Fruit fly (Drosophila melanogaster) whole organism, embryonic: ENCODE results near the gene Nrd1.
A peak's percentile ranks its signal among the peaks of the same experiment; 100 is the strongest.

Source experiments
- Awh ChIP-seq: fragments of 200-800 bp; sonication (Bioruptor generic); IDR thresholded peaks from 2 replicates; pipeline ENCODE4, ENCODE4 v1.3.6; 2022; ENCODE audit warnings: missing biosample characterization, missing genetic modification characterization
- CG11247 ChIP-seq: fragments of 200-800 bp; sonication (Bioruptor generic); IDR thresholded peaks from 2 replicates; pipeline ENCODE4 v1.3.6; 2022; ENCODE audit warnings: missing biosample characterization, missing genetic modification characterization
- CG12071 ChIP-seq: fragments of 200-800 bp; sonication (Bioruptor generic); optimal IDR thresholded peaks from 3 replicates; lab custom pipeline; 2018; ENCODE audit warnings: missing biosample characterization, mild to moderate bottlenecking, missing genetic modification characterization
- CG12769 ChIP-seq: fragments of 200-800 bp; sonication (Bioruptor generic); optimal IDR thresholded peaks from 2 replicates; lab custom pipeline; 2019; ENCODE audit warnings: missing biosample characterization, mild to moderate bottlenecking, missing genetic modification characterization, moderate library complexity
- CG14441 ChIP-seq: fragments of 200-800 bp; sonication (Bioruptor generic); IDR thresholded peaks from 2 replicates; pipeline ENCODE4 v1.3.6; 2022; ENCODE audit warnings: missing biosample characterization, missing genetic modification characterization
- CG15011 ChIP-seq: fragments of 200-800 bp; sonication (Bioruptor generic); optimal IDR thresholded peaks from 3 replicates; lab custom pipeline; 2018; ENCODE audit warnings: missing biosample characterization, mild to moderate bottlenecking, missing genetic modification characterization
- CG15073 ChIP-seq: fragments of 200-800 bp; sonication (Bioruptor generic); optimal IDR thresholded peaks from 2 replicates; lab custom pipeline; 2016; ENCODE audit warnings: missing biosample characterization, missing genetic modification characterization
- CG1602 ChIP-seq: fragments of 200-800 bp; sonication (Bioruptor generic); optimal IDR thresholded peaks from 3 replicates; lab custom pipeline; 2016; ENCODE audit warnings: missing biosample characterization, missing genetic modification characterization
- CG16815 ChIP-seq: fragments of 200-800 bp; sonication (Bioruptor generic); optimal IDR thresholded peaks from 3 replicates; lab custom pipeline; 2017; ENCODE audit warnings: missing biosample characterization, mild to moderate bottlenecking, missing genetic modification characterization
- CG17361 ChIP-seq: fragments of 200-800 bp; sonication (Bioruptor generic); IDR thresholded peaks from 3 replicates; pipeline ENCODE4 v1.3.6; 2022; ENCODE audit warnings: missing biosample characterization, missing genetic modification characterization
- CG17829 ChIP-seq: fragments of 200-800 bp; optimal IDR thresholded peaks from 2 replicates; lab custom pipeline; 2019; ENCODE audit warnings: missing biosample characterization, mild to moderate bottlenecking, missing genetic modification characterization, moderate library complexity
- CG18476 ChIP-seq: fragments of 200-800 bp; sonication (Bioruptor generic); optimal IDR thresholded peaks from 2 replicates; lab custom pipeline; 2016; ENCODE audit warnings: missing biosample characterization, mild to moderate bottlenecking, missing genetic modification characterization
- CG32532 ChIP-seq: fragments of 200-800 bp; sonication (Bioruptor generic); IDR thresholded peaks from 2 replicates; pipeline ENCODE4 v1.3.6; 2022; ENCODE audit warnings: missing biosample characterization, missing genetic modification characterization
- CG7963 ChIP-seq: fragments of 200-800 bp; sonication (Bioruptor generic); IDR thresholded peaks from 3 replicates; pipeline ENCODE4 v1.3.6; 2022; ENCODE audit warnings: missing biosample characterization, missing genetic modification characterization; ENCODE audit not compliant: partially characterized antibody
- Deaf1 ChIP-seq: fragments of 200-800 bp; optimal IDR thresholded peaks from 3 replicates; lab custom pipeline; 2019; ENCODE audit warnings: missing biosample characterization, mild to moderate bottlenecking, missing genetic modification characterization, moderate library complexity
- Dip2 ChIP-seq: fragments of 200-800 bp; sonication (Bioruptor generic); IDR thresholded peaks from 2 replicates; pipeline ENCODE4 v1.3.6; 2022; ENCODE audit warnings: missing biosample characterization, missing genetic modification characterization
- HmgD ChIP-seq: fragments of 200-800 bp; sonication (Bioruptor generic); optimal IDR thresholded peaks from 3 replicates; lab custom pipeline; 2016; ENCODE audit warnings: missing biosample characterization, missing genetic modification characterization
- MBD-R2 ChIP-seq: fragments of 200-800 bp; sonication (Bioruptor generic); IDR thresholded peaks from 2 replicates; pipeline ENCODE4 v1.3.6; 2022; ENCODE audit warnings: missing biosample characterization, missing genetic modification characterization
- Med ChIP-seq: fragments of 200-800 bp; sonication (Bioruptor generic); peaks from one replicate; lab custom pipeline; 2016; ENCODE audit warnings: missing biosample characterization, missing genetic modification characterization, mild to moderate bottlenecking, inconsistent platforms, moderate library complexity
- PHDP ChIP-seq: fragments of 200-800 bp; sonication (Bioruptor generic); optimal IDR thresholded peaks from 3 replicates; lab custom pipeline; 2018; ENCODE audit warnings: missing biosample characterization, mild to moderate bottlenecking, missing genetic modification characterization, moderate library complexity
- abd-A ChIP-seq: fragments of 200-800 bp; sonication (Bioruptor generic); optimal IDR thresholded peaks from 3 replicates; lab custom pipeline; 2019; ENCODE audit warnings: missing biosample characterization, mild to moderate bottlenecking, missing genetic modification characterization, moderate library complexity
- al ChIP-seq: fragments of 200-800 bp; sonication (Bioruptor generic); IDR thresholded peaks from 2 replicates; pipeline ENCODE4 v1.3.6; 2022; ENCODE audit warnings: missing biosample characterization, missing genetic modification characterization
- caup ChIP-seq: fragments of 200-800 bp; sonication (Bioruptor generic); optimal IDR thresholded peaks from 3 replicates; lab custom pipeline; 2017; ENCODE audit warnings: missing biosample characterization, mild to moderate bottlenecking, missing genetic modification characterization, moderate library complexity; ENCODE audit not compliant: severe bottlenecking
- ci ChIP-seq: fragments of 200-800 bp; sonication (Bioruptor generic); IDR thresholded peaks from 3 replicates; pipeline ENCODE4 v1.3.6; 2022; ENCODE audit warnings: missing biosample characterization, missing genetic modification characterization
- crol ChIP-seq: fragments of 200-800 bp; sonication (Bioruptor generic); IDR thresholded peaks from 2 replicates; pipeline ENCODE4 v1.3.6; 2022; ENCODE audit warnings: missing biosample characterization, missing genetic modification characterization
- fd96Cb ChIP-seq: fragments of 200-800 bp; sonication (Bioruptor generic); optimal IDR thresholded peaks from 2 replicates; lab custom pipeline; 2018; ENCODE audit warnings: missing biosample characterization, mild to moderate bottlenecking, missing genetic modification characterization, moderate library complexity
- hb ChIP-seq: fragments of 200-800 bp; sonication (Bioruptor generic); IDR thresholded peaks from 3 replicates; pipeline ENCODE4 v1.3.6; 2022; ENCODE audit warnings: missing biosample characterization, missing genetic modification characterization; ENCODE audit not compliant: partially characterized antibody
- hkb ChIP-seq, 2 experiments: fragments of 200-800 bp in 1 of 2; fragments of >200 bp in 1 of 2; sonication (Bioruptor generic) in 1 of 2; IDR thresholded peaks in 1 of 2; optimal IDR thresholded peaks in 1 of 2; 2 replicates each; pipeline versions ENCODE4 v1.3.6 to Lab custom; 2017 to 2022; ENCODE audit warnings: missing biosample characterization in 1 of 2, missing genetic modification characterization in 1 of 2
- ken ChIP-seq: fragments of 200-800 bp; sonication (Bioruptor generic); IDR thresholded peaks from 3 replicates; pipeline ENCODE4 v1.3.6; 2022; ENCODE audit warnings: missing biosample characterization, missing genetic modification characterization
- pan ChIP-seq, 4 experiments: fragments of >200 bp in 3 of 4; fragments of 200-800 bp in 1 of 4; sonication (Bioruptor generic) in 1 of 4; optimal IDR thresholded peaks in 3 of 4; IDR thresholded peaks in 1 of 4; 2 replicates each; pipeline versions ENCODE4 v1.3.6 to Lab custom; 2017 to 2022; ENCODE audit warnings: missing biosample characterization in 2 of 4, missing genetic modification characterization in 2 of 4, mixed read lengths in 1 of 4
- prd ChIP-seq, 3 experiments: fragments of >200 bp in 2 of 3; fragments of 200-800 bp in 1 of 3; sonication (Bioruptor generic) in 1 of 3; optimal IDR thresholded peaks in 2 of 3; IDR thresholded peaks in 1 of 3; 2 replicates in 2 of 3; 3 replicates in 1 of 3; pipeline versions ENCODE4 v1.3.6 to Lab custom; 2017 to 2022; ENCODE audit warnings: missing biosample characterization in 1 of 3, missing genetic modification characterization in 1 of 3
- psq ChIP-seq: fragments of 200-800 bp; sonication (Bioruptor generic); optimal IDR thresholded peaks from 2 replicates; lab custom pipeline; 2017; ENCODE audit warnings: missing biosample characterization, missing genetic modification characterization
- row ChIP-seq: fragments of 200-800 bp; sonication (Bioruptor generic); IDR thresholded peaks from 3 replicates; pipeline ENCODE4 v1.3.6; 2022; ENCODE audit warnings: missing biosample characterization, missing genetic modification characterization
- run ChIP-seq: fragments of 200-800 bp; sonication (Bioruptor generic); optimal IDR thresholded peaks from 3 replicates; lab custom pipeline; 2018; ENCODE audit warnings: missing biosample characterization, mild to moderate bottlenecking, missing genetic modification characterization
- salm ChIP-seq: fragments of 200-800 bp; sonication (Bioruptor generic); optimal IDR thresholded peaks from 2 replicates; lab custom pipeline; 2018; ENCODE audit warnings: missing biosample characterization, mild to moderate bottlenecking, missing genetic modification characterization
- sc ChIP-seq, 3 experiments: fragments of >200 bp in 2 of 3; fragments of 200-800 bp in 1 of 3; sonication (Bioruptor generic) in 1 of 3; optimal IDR thresholded peaks; 2 replicates in 2 of 3; 3 replicates in 1 of 3; lab custom pipeline; 2017; ENCODE audit warnings: mild to moderate bottlenecking in 1 of 3, missing biosample characterization in 1 of 3, missing genetic modification characterization in 1 of 3, missing genetic modification reagents in 1 of 3
- sisA ChIP-seq: fragments of 200-800 bp; sonication (Bioruptor generic); IDR thresholded peaks from 2 replicates; pipeline ENCODE4 v1.3.6; 2022; ENCODE audit warnings: missing biosample characterization, missing genetic modification characterization
- sqz ChIP-seq: fragments of 200-800 bp; sonication (Bioruptor generic); optimal IDR thresholded peaks from 3 replicates; lab custom pipeline; 2018; ENCODE audit warnings: missing biosample characterization, mild to moderate bottlenecking, missing genetic modification characterization
- tap ChIP-seq: fragments of 200-800 bp; optimal IDR thresholded peaks from 3 replicates; lab custom pipeline; 2019; ENCODE audit warnings: missing biosample characterization, mild to moderate bottlenecking, missing genetic modification characterization, moderate library complexity
- tll ChIP-seq, 2 experiments: fragments of 200-800 bp in 1 of 2; fragments of >200 bp in 1 of 2; sonication (Bioruptor generic) in 1 of 2; optimal IDR thresholded peaks; 2 replicates each; lab custom pipeline; 2017 to 2019; ENCODE audit warnings: missing biosample characterization in 2 of 2, missing genetic modification characterization in 2 of 2, mild to moderate bottlenecking in 1 of 2, moderate library complexity in 1 of 2
- unc-4 ChIP-seq: fragments of 200-800 bp; sonication (Bioruptor generic); IDR thresholded peaks from 2 replicates; pipeline ENCODE4 v1.3.6; 2022; ENCODE audit warnings: missing biosample characterization, missing genetic modification characterization; ENCODE audit not compliant: partially characterized antibody
- vvl ChIP-seq: fragments of 200-800 bp; sonication (Bioruptor generic); IDR thresholded peaks from 2 replicates; pipeline ENCODE4 v1.3.6; 2022; ENCODE audit warnings: missing biosample characterization, missing genetic modification characterization
- wek ChIP-seq: fragments of 200-800 bp; sonication (Bioruptor generic); optimal IDR thresholded peaks from 3 replicates; lab custom pipeline; 2018; ENCODE audit warnings: missing biosample characterization, mild to moderate bottlenecking, missing genetic modification characterization, moderate library complexity

Gene Nrd1

dm6 chrX:11852310-11852709 is 16.4 kb downstream of the Nrd1 start, which contains the start of gene p24-1 (continued):
- peak; percentile 90 for TF ChIP-seq unc-4
- no peak for TF ChIP-seq sc (optimal IDR thresholded peaks at IDR 0.05; lab: Kevin White, UChicago)
- no peak for TF ChIP-seq sc (GFP tag; optimal IDR thresholded peaks at IDR 0.05; lab: Kevin White, UChicago)
- peak; percentile 81 for TF ChIP-seq MBD-R2 (GFP tag; lab: Robert Waterston, UW)

DNA sequence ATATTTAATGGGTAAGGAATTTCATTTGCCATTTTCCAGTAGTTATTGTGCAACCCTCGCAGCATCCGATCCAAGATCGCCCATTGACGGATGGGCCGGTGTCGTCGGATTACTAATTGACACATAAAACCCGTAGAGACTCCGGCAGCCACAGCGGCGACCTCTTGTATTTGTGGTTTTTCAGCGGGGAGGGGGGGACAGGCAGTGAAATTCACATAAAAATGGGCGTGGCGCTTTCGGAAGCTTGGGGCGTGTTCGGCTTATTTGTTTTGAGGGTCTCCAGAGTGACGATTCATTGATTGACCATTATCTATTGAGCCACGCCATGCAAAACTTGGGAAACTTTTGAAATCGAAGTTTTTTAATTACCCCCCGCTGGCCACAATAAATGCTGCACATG is 19.4 kb downstream of the Nrd1 start:
- peak; percentile 10 for TF ChIP-seq CG18476 (GFP tag; lab: Kevin White, UChicago)
- no peak for TF ChIP-seq pan (optimal IDR thresholded peaks at IDR 0.05; lab: Kevin White, UChicago)
- TF ChIP-seq pan (GFP tag; optimal IDR thresholded peaks at IDR 0.05 in 1 of 2, IDR thresholded peaks at IDR 0.05 in 1 of 2), result peak in 1 of 2 experiments; percentile 16
- no peak for TF ChIP-seq HmgD (GFP tag; lab: Kevin White, UChicago)
- TF ChIP-seq psq (GFP tag; lab: Kevin White, UChicago), result no peak
- TF ChIP-seq CG32532 (GFP tag; lab: Robert Waterston, UW), result 0 out of 2 replicates have a peak, but pooled peaks have one; percentile 7
- TF ChIP-seq al (GFP tag; lab: Robert Waterston, UW), result peak; percentile 17; the same call in 1 of the 2 replicates
- TF ChIP-seq abd-A, result peak; percentile 72
- TF ChIP-seq Med (GFP tag; lab: Kevin White, UChicago), result peak; percentile 70
- TF ChIP-seq row (GFP tag; lab: Robert Waterston, UW), result 0 out of 3 replicates have a peak, but pooled peaks have one; percentile 7
- TF ChIP-seq CG14441 (GFP tag; lab: Robert Waterston, UW), result peak; percentile 40
- TF ChIP-seq CG16815 (GFP tag; lab: Kevin White, UChicago), result no peak
- peak; percentile 59; the same call in 1 of the 2 replicates for TF ChIP-seq crol (GFP tag; lab: Robert Waterston, UW)
- TF ChIP-seq salm (tag; lab: Kevin White, UChicago), result no peak
- peak; percentile 59; the same call in 1 of the 2 replicates for TF ChIP-seq vvl
- 0 out of 3 replicates have a peak, but pooled peaks have one; percentile 32 for TF ChIP-seq ci (GFP tag; lab: Robert Waterston, UW)
- TF ChIP-seq Dip2 (GFP tag; lab: Robert Waterston, UW), result no peak
- TF ChIP-seq Awh (GFP tag; lab: Robert Waterston, UW), result 0 out of 2 replicates have a peak, but pooled peaks have one; percentile 30
- no peak for TF ChIP-seq ken (GFP tag; lab: Robert Waterston, UW)
- no peak for TF ChIP-seq tll (GFP tag; optimal IDR thresholded peaks at IDR 0.05; lab: Kevin White, UChicago)
- TF ChIP-seq CG12769, result peak; percentile 60
- TF ChIP-seq CG12071 (GFP tag; lab: Kevin White, UChicago), result no peak

dm6 chrX:11848507-11849264 is 20.0 kb downstream of the Nrd1 start:
- TF ChIP-seq prd (optimal IDR thresholded peaks at IDR 0.05; lab: Kevin White, UChicago) (no peak), prd (GFP tag; IDR thresholded peaks at IDR 0.05; lab: Robert Waterston, UW) (peak; percentile 38; the same call in 2 of the 3 replicates), run (tag; lab: Kevin White, UChicago) (peak; percentile 30), CG17829 (tag; lab: Kevin White, UChicago) (peak; percentile 34), CG17361 (GFP tag; lab: Robert Waterston, UW) (peak; percentile 54; the same call in 2 of the 3 replicates), caup (peak; percentile 34), sisA (GFP tag; lab: Robert Waterston, UW) (0 out of 2 replicates have a peak, but pooled peaks have one; percentile 40), al (GFP tag; lab: Robert Waterston, UW) (0 out of 2 replicates have a peak, but pooled peaks have one; percentile 32), fd96Cb (tag; lab: Kevin White, UChicago) (peak; percentile 52), sqz (GFP tag; lab: Kevin White, UChicago) (peak; percentile 44), tap (tag; lab: Kevin White, UChicago) (peak; percentile 50), CG15011 (peak; percentile 5), CG7963 (GFP tag; lab: Robert Waterston, UW) (no peak), CG11247 (GFP tag; lab: Robert Waterston, UW) (no peak), CG15073 (GFP tag; lab: Kevin White, UChicago) (no peak), wek (no peak), PHDP (tag; lab: Kevin White, UChicago) (peak; percentile 53), hkb (optimal IDR thresholded peaks at IDR 0.05; lab: Kevin White, UChicago) (no peak), hkb (GFP tag; IDR thresholded peaks at IDR 0.05; lab: Robert Waterston, UW) (peak; percentile 70), Deaf1 (tag; lab: Kevin White, UChicago) (peak; percentile 20), CG1602 (GFP tag; lab: Kevin White, UChicago) (no peak), hb (GFP tag; lab: Robert Waterston, UW) (no peak)
